Fruit fly (Drosophila melanogaster) S2 (cell line): ENCODE data around the gene IM33.

ENCODE experiments used
- CG8478 ChIP-seq: fragments of >200 bp; optimal IDR thresholded peaks from 2 replicates; lab custom pipeline; 2018
- CTCF ChIP-seq, 2 experiments: fragments of >200 bp; optimal IDR thresholded peaks; 2 replicates each; lab custom pipeline; 2018

dm6 chr2L:3699895-3700294 is 3.4 kb upstream of the IM33 start, which contains the start of gene CG42465:
- TF ChIP-seq CTCF (optimal IDR thresholded peaks at IDR 0.05; lab: Kevin White, UChicago) (no peak), CG8478 (lab: Kevin White, UChicago) (no peak)
